Fruit fly (Drosophila melanogaster) whole organism, adult: ENCODE data around the gene janB.
A peak's percentile ranks its signal among the peaks of the same experiment; 100 is the strongest.

Experiments used
- CG12768 ChIP-seq: fragments of 200-800 bp; sonication (Bioruptor generic); optimal IDR thresholded peaks from 2 replicates; lab custom pipeline; 2017; ENCODE audit warnings: missing biosample characterization, missing genetic modification characterization, mild to moderate bottlenecking, moderate library complexity, missing genetic modification reagents
- CG14711 ChIP-seq: fragments of 200-800 bp; sonication (Bioruptor generic); optimal IDR thresholded peaks from 2 replicates; lab custom pipeline; 2018; ENCODE audit warnings: missing biosample characterization, mild to moderate bottlenecking, missing genetic modification characterization, moderate library complexity
- kay ChIP-seq: fragments of 200-800 bp; sonication (Bioruptor generic); peaks from one replicate; lab custom pipeline; 2016; ENCODE audit warnings: missing biosample characterization, missing genetic modification characterization, borderline replicate concordance

- TF ChIP-seq CG12768 (GFP tag; lab: Kevin White, UChicago) (peak; percentile 67), CG14711 (tag; lab: Kevin White, UChicago) (no peak), kay (GFP tag; lab: Kevin White, UChicago) (no peak)
Measured at dm6 chr3R:30021559-30022451, 16.7 kb downstream of the janB start, which contains the start of gene Mgat2.
